Fruit fly (Drosophila melanogaster) whole organism, pupa: Measurements from ENCODE around the gene CG31221.

Experiments
- CG12605 ChIP-seq: fragments of 200-800 bp; sonication (Bioruptor generic); IDR thresholded peaks from 2 replicates; pipeline ENCODE4 v1.3.6; 2022; ENCODE audit warnings: missing biosample characterization, missing genetic modification characterization
- CG13204 ChIP-seq: fragments of 200-800 bp; sonication (Bioruptor generic); optimal IDR thresholded peaks from 2 replicates; lab custom pipeline; 2018; ENCODE audit warnings: missing biosample characterization, mild to moderate bottlenecking, missing genetic modification characterization, moderate library complexity
- CG14655 ChIP-seq: fragments of 200-800 bp; sonication (Bioruptor generic); optimal IDR thresholded peaks from 3 replicates; lab custom pipeline; 2017; ENCODE audit warnings: mild to moderate bottlenecking, missing biosample characterization, missing genetic modification reagents, missing genetic modification characterization
- CG32121 ChIP-seq: fragments of 200-800 bp; sonication (Bioruptor generic); IDR thresholded peaks from 2 replicates; pipeline ENCODE4 v1.3.6; 2022; ENCODE audit warnings: missing biosample characterization, missing genetic modification characterization
- CG34367 ChIP-seq: fragments of 200-800 bp; sonication (Bioruptor generic); optimal IDR thresholded peaks from 2 replicates; lab custom pipeline; 2018; ENCODE audit warnings: missing biosample characterization, mild to moderate bottlenecking, missing genetic modification characterization
- CG4496 ChIP-seq: fragments of 200-800 bp; sonication (Bioruptor generic); IDR thresholded peaks from 3 replicates; pipeline ENCODE4 v1.3.6; 2022; ENCODE audit warnings: missing biosample characterization, missing genetic modification characterization
- CG8159 ChIP-seq: fragments of 200-800 bp; sonication (Bioruptor generic); optimal IDR thresholded peaks from 3 replicates; lab custom pipeline; 2018; ENCODE audit warnings: missing biosample characterization, mild to moderate bottlenecking, missing genetic modification characterization, moderate library complexity
- CG9948 ChIP-seq: fragments of 200-800 bp; sonication (Bioruptor generic); optimal IDR thresholded peaks from 2 replicates; lab custom pipeline; 2018; ENCODE audit warnings: missing biosample characterization, mild to moderate bottlenecking, missing genetic modification characterization, moderate library complexity
- D1 ChIP-seq: fragments of 200-800 bp; sonication (Bioruptor generic); optimal IDR thresholded peaks from 2 replicates; lab custom pipeline; 2018; ENCODE audit warnings: missing biosample characterization, mild to moderate bottlenecking, missing genetic modification characterization, moderate library complexity
- EcR ChIP-seq: fragments of 200-800 bp; sonication (Bioruptor generic); optimal IDR thresholded peaks from 3 replicates; lab custom pipeline; 2019; ENCODE audit warnings: missing biosample characterization, missing genetic modification characterization, mild to moderate bottlenecking, moderate library complexity, missing genetic modification reagents
- fd96Ca ChIP-seq: fragments of 200-800 bp; sonication (Bioruptor generic); IDR thresholded peaks from 3 replicates; pipeline ENCODE4 v1.3.6; 2022; ENCODE audit warnings: missing biosample characterization, missing genetic modification characterization
- gl ChIP-seq: fragments of 200-800 bp; sonication (Bioruptor generic); optimal IDR thresholded peaks from 2 replicates; lab custom pipeline; 2018; ENCODE audit warnings: missing biosample characterization, mild to moderate bottlenecking, missing genetic modification characterization
- rn ChIP-seq: fragments of 200-800 bp; sonication (Bioruptor generic); IDR thresholded peaks from 2 replicates; pipeline ENCODE4 v1.3.6; 2022; ENCODE audit warnings: missing biosample characterization, missing genetic modification characterization

DNA sequence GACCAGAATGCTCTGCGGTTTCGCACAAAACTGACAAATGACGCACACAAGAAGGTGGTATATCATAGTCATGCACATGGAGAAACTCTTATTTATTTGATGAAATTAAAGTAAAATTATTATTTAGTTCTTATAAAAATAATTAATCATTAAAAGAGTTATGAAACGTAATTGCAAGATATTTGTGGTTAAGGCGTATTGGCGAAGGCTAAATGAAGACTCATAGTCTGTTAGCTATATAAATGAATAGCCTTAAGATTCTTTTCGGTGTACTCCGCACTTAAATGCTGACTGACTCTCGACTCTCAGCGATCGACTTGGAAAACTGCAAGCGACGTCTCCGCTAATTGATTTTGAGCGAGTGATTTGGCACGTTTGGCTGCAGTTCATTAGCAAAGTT is 64.0 kb downstream of the CG31221 start:
- no peak for TF ChIP-seq fd96Ca (GFP tag; lab: Robert Waterston, UW)
- TF ChIP-seq EcR (GFP tag; lab: Kevin White, UChicago) = no peak
- peak; percentile 28 for TF ChIP-seq CG14655 (GFP tag; lab: Kevin White, UChicago)
- TF ChIP-seq CG32121 = no peak
- TF ChIP-seq CG9948 = no peak
- TF ChIP-seq rn (GFP tag; lab: Robert Waterston, UW) = no peak
- TF ChIP-seq CG4496 (GFP tag; lab: Robert Waterston, UW) = peak; percentile 53; the same call in 2 of the 3 replicates
- no peak for TF ChIP-seq CG12605 (GFP tag; lab: Robert Waterston, UW)
- TF ChIP-seq gl (tag; lab: Kevin White, UChicago) = no peak
- TF ChIP-seq CG34367 (tag; lab: Kevin White, UChicago) = no peak
- no peak for TF ChIP-seq CG8159 (tag; lab: Kevin White, UChicago)
- no peak for TF ChIP-seq CG13204 (GFP tag; lab: Kevin White, UChicago)
- no peak for TF ChIP-seq D1 (tag; lab: Kevin White, UChicago)
